Fruit fly (Drosophila melanogaster) whole organism, embryonic: ENCODE data around the gene fz.

ENCODE experiments used
- Abd-B ChIP-seq: fragments of 200-800 bp; sonication (Bioruptor generic); optimal IDR thresholded peaks from 2 replicates; lab custom pipeline; 2018; ENCODE audit warnings: missing biosample characterization, mild to moderate bottlenecking, missing genetic modification characterization, moderate library complexity
- Awh ChIP-seq: fragments of 200-800 bp; sonication (Bioruptor generic); IDR thresholded peaks from 2 replicates; pipeline ENCODE4, ENCODE4 v1.3.6; 2022; ENCODE audit warnings: missing biosample characterization, missing genetic modification characterization
- CG10147 ChIP-seq: fragments of 200-800 bp; sonication (Bioruptor generic); optimal IDR thresholded peaks from 2 replicates; lab custom pipeline; 2019; ENCODE audit warnings: missing biosample characterization, mild to moderate bottlenecking, missing genetic modification characterization, moderate library complexity
- CG10267 ChIP-seq: fragments of 200-800 bp; sonication (Bioruptor generic); optimal IDR thresholded peaks from 2 replicates; lab custom pipeline; 2018; ENCODE audit warnings: missing biosample characterization, mild to moderate bottlenecking, missing genetic modification characterization, moderate library complexity
- CG12299 ChIP-seq: fragments of 200-800 bp; sonication (Bioruptor generic); optimal IDR thresholded peaks from 2 replicates; lab custom pipeline; 2018; ENCODE audit warnings: missing biosample characterization, mild to moderate bottlenecking, missing genetic modification characterization
- CG13287 ChIP-seq: fragments of 200-800 bp; sonication (Bioruptor generic); IDR thresholded peaks from 2 replicates; pipeline ENCODE4 v1.3.6; 2022; ENCODE audit warnings: missing biosample characterization, missing genetic modification characterization; ENCODE audit not compliant: partially characterized antibody
- CG15011 ChIP-seq: fragments of 200-800 bp; sonication (Bioruptor generic); optimal IDR thresholded peaks from 3 replicates; lab custom pipeline; 2018; ENCODE audit warnings: missing biosample characterization, mild to moderate bottlenecking, missing genetic modification characterization
- CG1602 ChIP-seq: fragments of 200-800 bp; sonication (Bioruptor generic); optimal IDR thresholded peaks from 3 replicates; lab custom pipeline; 2016; ENCODE audit warnings: missing biosample characterization, missing genetic modification characterization
- CG17385 ChIP-seq: fragments of 200-800 bp; sonication (Bioruptor generic); optimal IDR thresholded peaks from 3 replicates; lab custom pipeline; 2018; ENCODE audit warnings: missing biosample characterization, mild to moderate bottlenecking, missing genetic modification characterization
- CG17829 ChIP-seq: fragments of 200-800 bp; optimal IDR thresholded peaks from 2 replicates; lab custom pipeline; 2019; ENCODE audit warnings: missing biosample characterization, mild to moderate bottlenecking, missing genetic modification characterization, moderate library complexity
- CG18599 ChIP-seq: fragments of 200-800 bp; sonication (Bioruptor generic); optimal IDR thresholded peaks from 3 replicates; lab custom pipeline; 2017; ENCODE audit warnings: missing biosample characterization, missing genetic modification characterization, mild to moderate bottlenecking, moderate library complexity, missing genetic modification reagents
- CG18764 ChIP-seq: fragments of 200-800 bp; sonication (Bioruptor generic); optimal IDR thresholded peaks from 3 replicates; lab custom pipeline; 2016; ENCODE audit warnings: missing biosample characterization, missing genetic modification characterization
- CG3407 ChIP-seq: fragments of 200-800 bp; sonication (Bioruptor generic); optimal IDR thresholded peaks from 2 replicates; lab custom pipeline; 2018; ENCODE audit warnings: missing biosample characterization, mild to moderate bottlenecking, missing genetic modification characterization
- CG34376 ChIP-seq: fragments of 200-800 bp; sonication (Bioruptor generic); optimal IDR thresholded peaks from 2 replicates; lab custom pipeline; 2018; ENCODE audit warnings: missing biosample characterization, mild to moderate bottlenecking, missing genetic modification characterization
- CG34422 ChIP-seq: fragments of 200-800 bp; sonication (Bioruptor generic); IDR thresholded peaks from 3 replicates; pipeline ENCODE4 v1.3.6; 2022; ENCODE audit warnings: missing biosample characterization, missing genetic modification characterization
- CG3838 ChIP-seq: fragments of 200-800 bp; sonication (Bioruptor generic); optimal IDR thresholded peaks from 3 replicates; lab custom pipeline; 2016; ENCODE audit warnings: missing biosample characterization, missing genetic modification characterization
- CG4854 ChIP-seq: fragments of 200-800 bp; sonication (Bioruptor generic); optimal IDR thresholded peaks from 2 replicates; lab custom pipeline; 2016; ENCODE audit warnings: missing biosample characterization, missing genetic modification characterization, inconsistent platforms
- CG6689 ChIP-seq: fragments of 200-800 bp; sonication (Bioruptor generic); IDR thresholded peaks from 2 replicates; pipeline ENCODE4 v1.3.6; 2022; ENCODE audit warnings: missing biosample characterization, missing genetic modification characterization
- CG6791 ChIP-seq: fragments of 200-800 bp; sonication (Bioruptor generic); IDR thresholded peaks from 3 replicates; pipeline ENCODE4 v1.3.6; 2022; ENCODE audit warnings: missing biosample characterization, missing genetic modification characterization; ENCODE audit not compliant: partially characterized antibody
- CG8281 ChIP-seq: fragments of 200-800 bp; sonication (Bioruptor generic); optimal IDR thresholded peaks from 2 replicates; lab custom pipeline; 2018; ENCODE audit warnings: missing biosample characterization, mild to moderate bottlenecking, missing genetic modification characterization, moderate library complexity
- Fer3 ChIP-seq: fragments of 200-800 bp; sonication (Bioruptor generic); optimal IDR thresholded peaks from 2 replicates; lab custom pipeline; 2018; ENCODE audit warnings: missing biosample characterization, mild to moderate bottlenecking, missing genetic modification characterization, moderate library complexity
- GATAe ChIP-seq: fragments of 200-800 bp; sonication (Bioruptor generic); conservative IDR thresholded peaks from 2 replicates; pipeline ENCODE4 v1.3.6; 2022; ENCODE audit warnings: missing biosample characterization, missing genetic modification characterization
- H15 ChIP-seq: fragments of 200-800 bp; sonication (Bioruptor generic); IDR thresholded peaks from 3 replicates; pipeline ENCODE4 v1.3.6; 2022; ENCODE audit warnings: missing biosample characterization, missing genetic modification characterization
- HLH54F ChIP-seq: fragments of 200-800 bp; sonication (Bioruptor generic); optimal IDR thresholded peaks from 3 replicates; lab custom pipeline; 2016; ENCODE audit warnings: missing biosample characterization, missing genetic modification characterization
- MESR4 ChIP-seq: fragments of 200-800 bp; sonication (Bioruptor generic); optimal IDR thresholded peaks from 2 replicates; lab custom pipeline; 2018; ENCODE audit warnings: missing biosample characterization, mild to moderate bottlenecking, missing genetic modification characterization, moderate library complexity
- Max ChIP-seq: fragments of 200-800 bp; sonication (Bioruptor generic); optimal IDR thresholded peaks from 2 replicates; lab custom pipeline; 2016; ENCODE audit warnings: missing biosample characterization, mild to moderate bottlenecking, missing genetic modification characterization
- NK7.1 ChIP-seq: fragments of 200-800 bp; sonication (Bioruptor generic); optimal IDR thresholded peaks from 3 replicates; lab custom pipeline; 2016; ENCODE audit warnings: missing biosample characterization, missing genetic modification characterization
- Neu2 ChIP-seq: fragments of 200-800 bp; sonication (Bioruptor generic); optimal IDR thresholded peaks from 3 replicates; lab custom pipeline; 2016; ENCODE audit warnings: missing biosample characterization, missing genetic modification characterization, borderline replicate concordance
- Nf-YB ChIP-seq: fragments of 200-800 bp; sonication (Bioruptor generic); optimal IDR thresholded peaks from 3 replicates; lab custom pipeline; 2019; ENCODE audit warnings: missing biosample characterization, mild to moderate bottlenecking, missing genetic modification characterization, moderate library complexity
- Poxn ChIP-seq: fragments of 200-800 bp; sonication (Bioruptor generic); IDR thresholded peaks from 2 replicates; pipeline ENCODE4 v1.3.6; 2022; ENCODE audit warnings: missing biosample characterization, missing genetic modification characterization
- Ptx1 ChIP-seq: fragments of 200-800 bp; sonication (Bioruptor generic); IDR thresholded peaks from 2 replicates; pipeline ENCODE4 v1.3.6; 2022; ENCODE audit warnings: missing biosample characterization, missing genetic modification characterization
- Sin3A ChIP-seq: fragments of >200 bp; optimal IDR thresholded peaks from 2 replicates; lab custom pipeline; 2018
- Sox102F ChIP-seq: fragments of 200-800 bp; sonication (Bioruptor generic); optimal IDR thresholded peaks from 2 replicates; lab custom pipeline; 2018; ENCODE audit warnings: missing biosample characterization, mild to moderate bottlenecking, missing genetic modification characterization, moderate library complexity
- Tbp ChIP-seq: fragments of >200 bp; optimal IDR thresholded peaks from 2 replicates; lab custom pipeline; 2018; ENCODE audit warnings: missing biosample characterization, missing genetic modification characterization
- az2 ChIP-seq: fragments of 200-800 bp; sonication (Bioruptor generic); optimal IDR thresholded peaks from 3 replicates; lab custom pipeline; 2016; ENCODE audit warnings: missing biosample characterization, missing genetic modification characterization
- btn ChIP-seq: fragments of 200-800 bp; sonication (Bioruptor generic); optimal IDR thresholded peaks from 2 replicates; lab custom pipeline; 2016; ENCODE audit warnings: missing biosample characterization, missing genetic modification characterization
- chm ChIP-seq: fragments of 200-800 bp; sonication (Bioruptor generic); IDR thresholded peaks from 2 replicates; pipeline ENCODE4 v1.3.6; 2022; ENCODE audit warnings: missing biosample characterization, missing genetic modification characterization
- cwo ChIP-seq: fragments of 200-800 bp; sonication (Bioruptor generic); optimal IDR thresholded peaks from 3 replicates; lab custom pipeline; 2017; ENCODE audit warnings: missing biosample characterization, missing genetic modification characterization, mild to moderate bottlenecking, moderate library complexity, missing genetic modification reagents
- disco-r ChIP-seq: fragments of 200-800 bp; sonication (Bioruptor generic); optimal IDR thresholded peaks from 2 replicates; lab custom pipeline; 2016; ENCODE audit warnings: missing biosample characterization, missing genetic modification characterization
- dm ChIP-seq: fragments of 200-800 bp; sonication (Bioruptor generic); optimal IDR thresholded peaks from 3 replicates; lab custom pipeline; 2016; ENCODE audit warnings: missing biosample characterization, missing genetic modification characterization
- eyg ChIP-seq: fragments of 200-800 bp; sonication (Bioruptor generic); optimal IDR thresholded peaks from 3 replicates; lab custom pipeline; 2016; ENCODE audit warnings: missing biosample characterization, missing genetic modification characterization
- lilli ChIP-seq: fragments of 200-800 bp; sonication (Bioruptor generic); optimal IDR thresholded peaks from 3 replicates; lab custom pipeline; 2016; ENCODE audit warnings: missing biosample characterization, missing genetic modification characterization
- mld ChIP-seq: fragments of 200-800 bp; sonication (Bioruptor generic); IDR thresholded peaks from 3 replicates; pipeline ENCODE4 v1.3.6; 2022; ENCODE audit warnings: missing biosample characterization, missing genetic modification characterization; ENCODE audit not compliant: partially characterized antibody
- pho ChIP-seq: fragments of 200-800 bp; sonication (Bioruptor generic); optimal IDR thresholded peaks from 2 replicates; lab custom pipeline; 2016; ENCODE audit warnings: missing biosample characterization, missing genetic modification characterization
- ranshi ChIP-seq: fragments of 200-800 bp; sonication (Bioruptor generic); IDR thresholded peaks from 2 replicates; pipeline ENCODE4 v1.3.6; 2022; ENCODE audit warnings: missing biosample characterization, missing genetic modification characterization
- scrt ChIP-seq: fragments of 200-800 bp; sonication (Bioruptor generic); optimal IDR thresholded peaks from 2 replicates; lab custom pipeline; 2018; ENCODE audit warnings: missing biosample characterization, mild to moderate bottlenecking, missing genetic modification characterization, moderate library complexity
- shn ChIP-seq: fragments of 200-800 bp; sonication (Bioruptor generic); optimal IDR thresholded peaks from 3 replicates; lab custom pipeline; 2016; ENCODE audit warnings: missing biosample characterization, missing genetic modification characterization
- sug ChIP-seq: fragments of 200-800 bp; optimal IDR thresholded peaks from 2 replicates; lab custom pipeline; 2019; ENCODE audit warnings: missing biosample characterization, mild to moderate bottlenecking, missing genetic modification characterization, moderate library complexity
- tin ChIP-seq: fragments of 200-800 bp; sonication (Bioruptor generic); optimal IDR thresholded peaks from 3 replicates; lab custom pipeline; 2016; ENCODE audit warnings: missing biosample characterization, missing genetic modification characterization
- toy ChIP-seq: fragments of 200-800 bp; sonication (Bioruptor generic); IDR thresholded peaks from 2 replicates; pipeline ENCODE4 v1.3.6; 2022; ENCODE audit warnings: missing biosample characterization, missing genetic modification characterization
- unpg ChIP-seq: fragments of 200-800 bp; sonication (Bioruptor generic); optimal IDR thresholded peaks from 3 replicates; lab custom pipeline; 2018; ENCODE audit warnings: missing biosample characterization, mild to moderate bottlenecking, missing genetic modification characterization, moderate library complexity
- wor ChIP-seq: fragments of 200-800 bp; sonication (Bioruptor generic); IDR thresholded peaks from 2 replicates; pipeline ENCODE4 v1.3.6; 2022; ENCODE audit warnings: missing biosample characterization, missing genetic modification characterization

The fz gene

DNA sequence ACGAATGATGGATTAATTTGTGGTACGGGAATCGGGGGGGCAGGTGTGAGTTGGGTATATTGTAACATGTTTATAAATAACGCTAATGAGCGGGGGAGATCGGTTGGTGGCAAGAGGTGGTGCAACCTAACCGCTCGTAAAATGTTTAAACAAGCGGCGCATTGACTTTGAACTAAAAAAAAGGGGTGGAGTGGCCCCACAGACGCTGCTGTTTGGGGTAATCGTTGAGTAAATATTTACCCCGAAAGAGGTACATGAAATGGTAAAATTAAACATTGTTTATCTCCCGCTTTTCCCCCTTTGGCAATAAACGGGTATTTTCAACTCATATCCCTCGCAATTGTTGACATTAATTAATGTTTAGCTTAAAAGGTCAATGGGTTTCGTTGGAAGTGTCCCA is 92.0 kb downstream of the fz start (continued):
- TF ChIP-seq NK7.1 (GFP tag; lab: Kevin White, UChicago) (no peak), CG3838 (no peak), mld (GFP tag; lab: Robert Waterston, UW) (no peak), tin (GFP tag; lab: Kevin White, UChicago) (no peak), sug (tag; lab: Kevin White, UChicago) (peak; percentile 68), CG17385 (GFP tag; lab: Kevin White, UChicago) (peak; percentile 52), Fer3 (tag; lab: Kevin White, UChicago) (peak; percentile 12), CG15011 (GFP tag; lab: Kevin White, UChicago) (peak; percentile 49), HLH54F (GFP tag; lab: Kevin White, UChicago) (no peak), Neu2 (GFP tag; lab: Kevin White, UChicago) (no peak), CG17829 (tag; lab: Kevin White, UChicago) (peak; percentile 5), CG34422 (GFP tag; lab: Robert Waterston, UW) (no peak), Awh (GFP tag; lab: Robert Waterston, UW) (peak; percentile 90), eyg (GFP tag; lab: Kevin White, UChicago) (no peak), MESR4 (GFP tag; lab: Kevin White, UChicago) (no peak), btn (GFP tag; lab: Kevin White, UChicago) (no peak), CG34376 (GFP tag; lab: Kevin White, UChicago) (no peak), lilli (GFP tag; lab: Kevin White, UChicago) (no peak), CG4854 (GFP tag; lab: Kevin White, UChicago) (no peak), CG12299 (tag; lab: Kevin White, UChicago) (peak; percentile 53), Ptx1 (GFP tag; lab: Robert Waterston, UW) (peak; percentile 27; the same call in 1 of the 2 replicates), Poxn (GFP tag; lab: Robert Waterston, UW) (no peak), GATAe (GFP tag; lab: Robert Waterston, UW) (no peak), H15 (GFP tag; lab: Robert Waterston, UW) (no peak), Sox102F (GFP tag; lab: Kevin White, UChicago) (peak; percentile 51), CG10147 (GFP tag; lab: Kevin White, UChicago) (no peak), pho (no peak), Nf-YB (GFP tag; lab: Kevin White, UChicago) (peak; percentile 46), CG10267 (tag; lab: Kevin White, UChicago) (peak; percentile 35), toy (GFP tag; lab: Robert Waterston, UW) (no peak), ranshi (0 out of 2 replicates have a peak, but pooled peaks have one; percentile 31), wor (GFP tag; lab: Robert Waterston, UW) (no peak), CG6689 (GFP tag; lab: Robert Waterston, UW) (0 out of 2 replicates have a peak, but pooled peaks have one; percentile 28), az2 (peak; percentile 1), unpg (GFP tag; lab: Kevin White, UChicago) (peak; percentile 71), CG18764 (no peak), cwo (GFP tag; lab: Kevin White, UChicago) (no peak), CG8281 (tag; lab: Kevin White, UChicago) (peak; percentile 41), CG6791 (GFP tag; lab: Robert Waterston, UW) (no peak), disco-r (GFP tag; lab: Kevin White, UChicago) (no peak), CG3407 (peak; percentile 82), shn (GFP tag; lab: Kevin White, UChicago) (no peak), CG18599 (GFP tag; lab: Kevin White, UChicago) (peak; percentile 43), Max (no peak), scrt (GFP tag; lab: Kevin White, UChicago) (peak; percentile 23), Sin3A (lab: Kevin White, UChicago) (no peak), CG13287 (GFP tag; lab: Robert Waterston, UW) (no peak), CG1602 (peak; percentile 17), chm (GFP tag; lab: Robert Waterston, UW) (peak; percentile 56; the same call in 1 of the 2 replicates), Abd-B (GFP tag; lab: Kevin White, UChicago) (no peak), dm (no peak), Tbp (GFP tag; lab: Kevin White, UChicago) (no peak)
